Worm (Caenorhabditis elegans): Measurements from ENCODE around the gene cdh-10.
A peak's percentile ranks its signal among the peaks of the same experiment; 100 is the strongest.

DNA sequence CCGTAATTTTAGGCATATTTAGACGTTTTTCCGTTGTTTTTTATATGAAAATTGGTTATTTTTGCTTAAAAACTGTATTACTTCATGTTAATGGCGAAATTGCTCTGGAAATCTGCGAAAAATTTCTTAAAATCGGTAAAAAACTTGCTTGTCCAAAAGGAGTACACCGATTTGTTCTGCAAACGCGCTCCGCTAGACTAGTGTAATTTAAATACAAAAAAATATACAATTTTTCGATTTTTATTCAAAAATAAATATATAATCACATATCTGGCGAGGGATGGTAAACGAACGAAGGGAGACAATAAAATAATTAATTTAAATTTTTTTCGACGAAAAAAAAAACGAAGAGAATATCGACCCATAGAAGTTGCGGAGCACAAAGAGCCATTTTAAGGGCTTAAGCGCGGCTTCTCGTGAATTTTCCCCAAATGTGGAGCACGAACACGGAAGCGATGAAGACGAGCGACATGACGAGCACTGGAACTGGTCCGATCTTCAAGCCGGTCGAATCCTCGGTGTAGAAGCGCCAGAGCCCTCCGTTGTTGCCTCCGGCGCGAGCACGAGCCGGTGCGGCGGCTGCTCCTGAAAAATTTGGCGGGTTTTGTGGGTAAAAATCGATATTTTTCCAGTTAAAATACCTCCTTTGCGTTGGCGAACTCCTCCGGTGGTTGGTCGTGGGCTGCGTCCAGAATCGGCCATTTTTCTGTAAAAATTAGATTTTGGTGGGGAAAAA lies 75.0 kb downstream of the cdh-10 start, which contains the start of gene sec-61.B:
- TF ChIP-seq hlh-12 (tag; optimal IDR thresholded peaks at IDR 0.05), result no peak
- TF ChIP-seq hmg-1.2 (GFP tag; IDR thresholded peaks at IDR 0.05), result no peak
- TF ChIP-seq egl-18 (GFP tag; IDR thresholded peaks at IDR 0.05), result no peak
- TF ChIP-seq tlf-1 (GFP tag; optimal IDR thresholded peaks at IDR 0.05), result peak; percentile 65
- TF ChIP-seq ama-1 (optimal IDR thresholded peaks at IDR 0.05), result no peak
- peak; percentile 9 to 19 for TF ChIP-seq ama-1 (GFP tag; optimal IDR thresholded peaks at IDR 0.05)
- TF ChIP-seq somi-1 (GFP tag; optimal IDR thresholded peaks at IDR 0.05), result no peak
- no peak for TF ChIP-seq bed-2 (GFP tag; IDR thresholded peaks at IDR 0.05)
- TF ChIP-seq sea-2 (GFP tag; IDR thresholded peaks at IDR 0.05), result no peak
